Fruit fly (Drosophila melanogaster) whole organism, prepupa: ENCODE results near the gene Mp.

Experiments used
- CG10669 ChIP-seq: fragments of 200-800 bp; sonication (Bioruptor generic); optimal IDR thresholded peaks from 3 replicates; lab custom pipeline; 2018; ENCODE audit warnings: missing biosample characterization, mild to moderate bottlenecking, missing genetic modification characterization, moderate library complexity
- CG11294 ChIP-seq: fragments of 200-800 bp; sonication (Bioruptor generic); IDR thresholded peaks from 2 replicates; pipeline ENCODE4 v1.3.6; 2022; ENCODE audit warnings: missing biosample characterization, missing genetic modification characterization
- CG11902 ChIP-seq: fragments of 200-800 bp; sonication (Bioruptor generic); optimal IDR thresholded peaks from 3 replicates; lab custom pipeline; 2016; ENCODE audit warnings: missing biosample characterization, missing genetic modification characterization
- CG15336 ChIP-seq: fragments of 200-800 bp; sonication (Bioruptor generic); IDR thresholded peaks from 2 replicates; pipeline ENCODE4 v1.3.6; 2022; ENCODE audit warnings: missing biosample characterization, missing genetic modification characterization
- CG1621 ChIP-seq: fragments of 200-800 bp; sonication (Bioruptor generic); optimal IDR thresholded peaks from 3 replicates; lab custom pipeline; 2018; ENCODE audit warnings: missing biosample characterization, mild to moderate bottlenecking, missing genetic modification characterization
- CG16779 ChIP-seq: fragments of 200-800 bp; sonication (Bioruptor generic); optimal IDR thresholded peaks from 3 replicates; lab custom pipeline; 2017; ENCODE audit warnings: missing biosample characterization, mild to moderate bottlenecking, missing genetic modification characterization
- CG3032 ChIP-seq: fragments of 200-800 bp; optimal IDR thresholded peaks from 2 replicates; lab custom pipeline; 2019; ENCODE audit warnings: missing biosample characterization, mild to moderate bottlenecking, missing genetic modification characterization, moderate library complexity
- CG32006 ChIP-seq: fragments of 200-800 bp; sonication (Bioruptor generic); optimal IDR thresholded peaks from 3 replicates; lab custom pipeline; 2017; ENCODE audit warnings: missing biosample characterization, mild to moderate bottlenecking, missing genetic modification characterization
- CG34406 ChIP-seq: fragments of 200-800 bp; sonication (Bioruptor generic); optimal IDR thresholded peaks from 3 replicates; lab custom pipeline; 2016; ENCODE audit warnings: missing biosample characterization, missing genetic modification characterization
- CG3919 ChIP-seq: fragments of 200-800 bp; sonication (Bioruptor generic); optimal IDR thresholded peaks from 3 replicates; lab custom pipeline; 2016; ENCODE audit warnings: missing biosample characterization, missing genetic modification characterization
- CG6163 ChIP-seq: fragments of 200-800 bp; sonication (Bioruptor generic); IDR thresholded peaks from 3 replicates; pipeline ENCODE4 v1.3.6; 2022; ENCODE audit warnings: missing biosample characterization, missing genetic modification characterization
- CG6276 ChIP-seq: fragments of 200-800 bp; sonication (Bioruptor generic); optimal IDR thresholded peaks from 2 replicates; lab custom pipeline; 2017; ENCODE audit warnings: missing biosample characterization, mild to moderate bottlenecking, missing genetic modification characterization
- CG6792 ChIP-seq: fragments of 200-800 bp; sonication (Bioruptor generic); optimal IDR thresholded peaks from 3 replicates; lab custom pipeline; 2016; ENCODE audit warnings: missing biosample characterization, missing genetic modification characterization
- CG6808 ChIP-seq: fragments of 200-800 bp; sonication (Bioruptor generic); optimal IDR thresholded peaks from 3 replicates; lab custom pipeline; 2017; ENCODE audit warnings: missing biosample characterization, missing genetic modification characterization, mild to moderate bottlenecking, moderate library complexity, missing genetic modification reagents
- CG6854 ChIP-seq: fragments of 200-800 bp; sonication (Bioruptor generic); optimal IDR thresholded peaks from 2 replicates; lab custom pipeline; 2017; ENCODE audit warnings: missing biosample characterization, mild to moderate bottlenecking, missing genetic modification characterization
- CG8119 ChIP-seq: fragments of 200-800 bp; sonication (Bioruptor generic); IDR thresholded peaks from 3 replicates; pipeline ENCODE4 v1.3.6; 2022; ENCODE audit warnings: missing biosample characterization, missing genetic modification characterization
- CG8319 ChIP-seq: fragments of 200-800 bp; sonication (Bioruptor generic); optimal IDR thresholded peaks from 3 replicates; lab custom pipeline; 2016; ENCODE audit warnings: missing biosample characterization, missing genetic modification characterization
- CG8632 ChIP-seq: fragments of 200-800 bp; sonication (Bioruptor generic); optimal IDR thresholded peaks from 3 replicates; lab custom pipeline; 2016; ENCODE audit warnings: missing biosample characterization, missing genetic modification characterization
- CG9139 ChIP-seq: fragments of 200-800 bp; sonication (Bioruptor generic); optimal IDR thresholded peaks from 3 replicates; lab custom pipeline; 2017; ENCODE audit warnings: missing biosample characterization, mild to moderate bottlenecking, missing genetic modification characterization
- Eip75B ChIP-seq: fragments of 200-800 bp; sonication (Bioruptor generic); optimal IDR thresholded peaks from 3 replicates; lab custom pipeline; 2016; ENCODE audit warnings: missing biosample characterization, missing genetic modification characterization
- Eip78C ChIP-seq: fragments of 200-800 bp; sonication (Bioruptor generic); peaks from one replicate; lab custom pipeline; 2016; ENCODE audit warnings: missing biosample characterization, missing genetic modification characterization
- Eip93F ChIP-seq: fragments of 200-800 bp; sonication (Bioruptor generic); optimal IDR thresholded peaks from 2 replicates; lab custom pipeline; 2016; ENCODE audit warnings: missing biosample characterization, mild to moderate bottlenecking, missing genetic modification characterization
- Ets21C ChIP-seq: fragments of 200-800 bp; sonication (Bioruptor generic); optimal IDR thresholded peaks from 3 replicates; lab custom pipeline; 2016; ENCODE audit warnings: missing biosample characterization, missing genetic modification characterization
- Ets96B ChIP-seq: fragments of 200-800 bp; optimal IDR thresholded peaks from 2 replicates; lab custom pipeline; 2019; ENCODE audit warnings: missing biosample characterization, mild to moderate bottlenecking, missing genetic modification characterization, moderate library complexity
- Gug ChIP-seq: fragments of 200-800 bp; sonication (Bioruptor generic); IDR thresholded peaks from 2 replicates; pipeline ENCODE4 v1.3.6; 2022; ENCODE audit warnings: missing biosample characterization, missing genetic modification characterization
- OdsH ChIP-seq: fragments of 200-800 bp; sonication (Bioruptor generic); optimal IDR thresholded peaks from 3 replicates; lab custom pipeline; 2016; ENCODE audit warnings: missing biosample characterization, missing genetic modification characterization
- Sox102F ChIP-seq: fragments of 200-800 bp; sonication (Bioruptor generic); optimal IDR thresholded peaks from 2 replicates; lab custom pipeline; 2016; ENCODE audit warnings: missing biosample characterization, mild to moderate bottlenecking, missing genetic modification characterization
- achi ChIP-seq: fragments of 200-800 bp; sonication (Bioruptor generic); optimal IDR thresholded peaks from 3 replicates; lab custom pipeline; 2016; ENCODE audit warnings: missing biosample characterization, missing genetic modification characterization
- acj6 ChIP-seq: fragments of 200-800 bp; sonication (Bioruptor generic); optimal IDR thresholded peaks from 3 replicates; lab custom pipeline; 2016; ENCODE audit warnings: missing biosample characterization, missing genetic modification characterization
- dac ChIP-seq: fragments of 200-800 bp; sonication (Bioruptor generic); optimal IDR thresholded peaks from 2 replicates; lab custom pipeline; 2017; ENCODE audit warnings: missing biosample characterization, mild to moderate bottlenecking, missing genetic modification characterization
- eg ChIP-seq: fragments of 200-800 bp; sonication (Bioruptor generic); IDR thresholded peaks from 3 replicates; pipeline ENCODE4 v1.3.6; 2022; ENCODE audit warnings: missing biosample characterization, missing genetic modification characterization
- esn ChIP-seq: fragments of 200-800 bp; sonication (Bioruptor generic); optimal IDR thresholded peaks from 2 replicates; lab custom pipeline; 2016; ENCODE audit warnings: missing biosample characterization, mild to moderate bottlenecking, missing genetic modification characterization, moderate library complexity
- fkh ChIP-seq: fragments of 200-800 bp; sonication (Bioruptor generic); optimal IDR thresholded peaks from 3 replicates; lab custom pipeline; 2017; ENCODE audit warnings: missing biosample characterization, mild to moderate bottlenecking, missing genetic modification characterization, moderate library complexity
- net ChIP-seq: fragments of 200-800 bp; sonication (Bioruptor generic); optimal IDR thresholded peaks from 3 replicates; lab custom pipeline; 2016; ENCODE audit warnings: missing biosample characterization, missing genetic modification characterization
- salr ChIP-seq, 2 experiments: fragments of 200-800 bp; sonication (Bioruptor generic); optimal IDR thresholded peaks; 3 replicates each; lab custom pipeline; 2016 to 2018; ENCODE audit warnings: missing biosample characterization in 2 of 2, missing genetic modification characterization in 2 of 2, mild to moderate bottlenecking in 1 of 2
- ss ChIP-seq, 2 experiments: fragments of 200-800 bp; sonication (Bioruptor generic); optimal IDR thresholded peaks; 2 replicates in 1 of 2; 3 replicates in 1 of 2; lab custom pipeline; 2017 to 2018; ENCODE audit warnings: mild to moderate bottlenecking in 2 of 2, missing biosample characterization in 2 of 2, missing genetic modification characterization in 2 of 2, moderate library complexity in 1 of 2
- svp ChIP-seq: fragments of 200-800 bp; sonication (Bioruptor generic); peaks from one replicate; lab custom pipeline; 2016; ENCODE audit warnings: missing biosample characterization, missing genetic modification characterization
- vri ChIP-seq: fragments of 200-800 bp; sonication (Bioruptor generic); optimal IDR thresholded peaks from 3 replicates; lab custom pipeline; 2016; ENCODE audit warnings: missing biosample characterization, mild to moderate bottlenecking, missing genetic modification characterization

Gene Mp

DNA sequence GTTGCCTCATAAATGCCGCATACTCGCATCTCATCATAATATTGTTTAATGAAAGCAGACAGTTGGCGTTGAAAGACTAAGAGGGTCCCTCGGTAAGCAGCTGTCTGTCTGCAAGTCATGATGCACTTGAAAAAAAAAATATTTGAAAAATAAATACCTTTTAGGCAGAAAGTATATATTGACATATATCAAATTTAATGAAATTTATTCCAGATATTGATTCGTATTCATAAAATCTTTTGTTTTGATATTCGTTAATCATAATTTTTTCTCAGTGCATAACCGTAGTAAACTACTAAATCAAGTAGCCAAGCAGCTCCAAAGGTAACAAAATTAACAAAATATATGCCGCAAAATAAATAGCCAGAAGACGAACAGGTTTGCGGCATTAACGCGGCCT lies 3.2 kb downstream of the Mp start (continued):
- no peak for TF ChIP-seq Gug (GFP tag; lab: Robert Waterston, UW)
- TF ChIP-seq Eip78C (GFP tag; lab: Kevin White, UChicago), result peak; percentile 77
- no peak for TF ChIP-seq achi (GFP tag; lab: Kevin White, UChicago)
- TF ChIP-seq CG3032 (tag; lab: Kevin White, UChicago), result peak; percentile 42
- no peak for TF ChIP-seq CG34406 (GFP tag; lab: Kevin White, UChicago)
- peak; percentile 4 for TF ChIP-seq Eip75B
- TF ChIP-seq Eip93F (GFP tag; lab: Kevin White, UChicago), result no peak
- TF ChIP-seq CG6792 (GFP tag; lab: Kevin White, UChicago), result no peak
- no peak for TF ChIP-seq acj6 (GFP tag; lab: Kevin White, UChicago)
- TF ChIP-seq CG6808 (GFP tag; lab: Kevin White, UChicago), result no peak
- TF ChIP-seq CG10669 (GFP tag; lab: Kevin White, UChicago), result peak; percentile 11
- TF ChIP-seq eg (GFP tag; lab: Robert Waterston, UW), result peak; percentile 69; the same call in 2 of the 3 replicates
- TF ChIP-seq CG6854, result no peak
- no peak for TF ChIP-seq CG16779 (tag; lab: Kevin White, UChicago)
- no peak for TF ChIP-seq CG8319 (GFP tag; lab: Kevin White, UChicago)
- no peak for TF ChIP-seq net (GFP tag; lab: Kevin White, UChicago)
- TF ChIP-seq Ets21C (GFP tag; lab: Kevin White, UChicago), result no peak
- no peak for TF ChIP-seq salr (GFP tag; optimal IDR thresholded peaks at IDR 0.05; lab: Kevin White, UChicago)
- peak; percentile 47; the same call in 1 of the 3 replicates for TF ChIP-seq CG6163 (GFP tag; lab: Robert Waterston, UW)
- peak; percentile 2 for TF ChIP-seq OdsH (GFP tag; lab: Kevin White, UChicago)
- no peak for TF ChIP-seq CG11902
- no peak for TF ChIP-seq CG6276 (GFP tag; lab: Kevin White, UChicago)
- TF ChIP-seq, all 60 proteins: peak for 14

dm6 chr3L:7002355-7002754 lies 3.7 kb downstream of the Mp start:
- no peak for TF ChIP-seq CG3919 (GFP tag; lab: Kevin White, UChicago)
- no peak for TF ChIP-seq fkh (GFP tag; lab: Kevin White, UChicago)
- TF ChIP-seq Gug (GFP tag; lab: Robert Waterston, UW), result no peak
- peak; percentile 74 for TF ChIP-seq svp (GFP tag; lab: Kevin White, UChicago)

- no peak for TF ChIP-seq CG10669 (GFP tag; lab: Kevin White, UChicago)
- peak; percentile 45 for TF ChIP-seq Eip78C (GFP tag; lab: Kevin White, UChicago)
- no peak for TF ChIP-seq ss (GFP tag; optimal IDR thresholded peaks at IDR 0.05; lab: Kevin White, UChicago)
- TF ChIP-seq Sox102F (GFP tag; lab: Kevin White, UChicago), result no peak
- TF ChIP-seq Gug (GFP tag; lab: Robert Waterston, UW), result no peak
- TF ChIP-seq vri, result no peak
- 0 out of 3 replicates have a peak, but pooled peaks have one; percentile 11 for TF ChIP-seq CG6163 (GFP tag; lab: Robert Waterston, UW)
- peak; percentile 22 for TF ChIP-seq CG8632 (GFP tag; lab: Kevin White, UChicago)
- TF ChIP-seq CG1621, result no peak
- TF ChIP-seq achi (GFP tag; lab: Kevin White, UChicago), result no peak
- no peak for TF ChIP-seq dac (GFP tag; lab: Kevin White, UChicago)
- TF ChIP-seq CG8119, result 0 out of 3 replicates have a peak, but pooled peaks have one; percentile 33
- no peak for TF ChIP-seq CG3919 (GFP tag; lab: Kevin White, UChicago)
- 0 out of 2 replicates have a peak, but pooled peaks have one; percentile 38 for TF ChIP-seq CG11294 (GFP tag; lab: Robert Waterston, UW)
- no peak for TF ChIP-seq esn (GFP tag; lab: Kevin White, UChicago)
- TF ChIP-seq CG9139 (GFP tag; lab: Kevin White, UChicago), result no peak
- no peak for TF ChIP-seq CG34406 (GFP tag; lab: Kevin White, UChicago)
- peak; percentile 21 for TF ChIP-seq CG6276 (GFP tag; lab: Kevin White, UChicago)
- no peak for TF ChIP-seq Eip93F (GFP tag; lab: Kevin White, UChicago)
- TF ChIP-seq CG15336 (GFP tag; lab: Robert Waterston, UW), result peak; percentile 25; the same call in 1 of the 2 replicates
- no peak for TF ChIP-seq Ets96B
- TF ChIP-seq CG32006 (GFP tag; lab: Kevin White, UChicago), result peak; percentile 29
- TF ChIP-seq eg (GFP tag; lab: Robert Waterston, UW), result peak; percentile 32; the same call in 1 of the 3 replicates
Measured at dm6 chr3L:7003132-7003531, 4.5 kb downstream of the Mp start.
